Worm (Caenorhabditis elegans) whole organism, dauer: ENCODE results near the gene F49H12.7.

Source experiments
- unc-62 ChIP-seq: sonication (generic microtip); optimal IDR thresholded peaks from 2 replicates; lab custom pipeline; 2017; ENCODE audit warnings: missing biosample characterization, missing genetic modification reagents, missing genetic modification characterization

The F49H12.7 gene

ce11 chrX:2093169-2093568 lies 28.3 kb downstream of the F49H12.7 start, which contains the start of gene col-164:
Gene col-164 (plus strand): TSS chrX:2093469.
- TF ChIP-seq unc-62 = no peak

ce11 chrX:2094094-2094493 lies 29.3 kb downstream of the F49H12.7 start:
- no peak for TF ChIP-seq unc-62

- no peak for TF ChIP-seq unc-62
Observed at ce11 chrX:2096804-2097203, 32.0 kb downstream of the F49H12.7 start, which contains the start of gene T21D9.2. Gene T21D9.2 (minus strand): TSS chrX:2096904.

- TF ChIP-seq unc-62 = no peak
Observed at ce11 chrX:2099002-2099401, 34.2 kb downstream of the F49H12.7 start.

- no peak for TF ChIP-seq unc-62
Observed at ce11 chrX:2105310-2105709, 40.5 kb downstream of the F49H12.7 start, which contains the start of gene F53B1.3. Gene F53B1.3 (plus strand): TSS chrX:2105610.

ce11 chrX:2107414-2107813 lies 42.6 kb downstream of the F49H12.7 start:
- no peak for TF ChIP-seq unc-62

- no peak for TF ChIP-seq unc-62
Observed at ce11 chrX:2108182-2108581, 43.4 kb downstream of the F49H12.7 start.

- no peak for TF ChIP-seq unc-62
Observed at ce11 chrX:2108682-2109081, 43.9 kb downstream of the F49H12.7 start, which contains the start of gene F53B1.2. Gene F53B1.2 (plus strand): TSS chrX:2108982.

- no peak for TF ChIP-seq unc-62
Observed at ce11 chrX:2110603-2111327, 45.9 kb downstream of the F49H12.7 start.

ce11 chrX:2113004-2113403 lies 48.2 kb downstream of the F49H12.7 start, which contains the start of gene bus-5:
Gene bus-5 (minus strand): TSS chrX:2113104.
- TF ChIP-seq unc-62 = no peak

- no peak for TF ChIP-seq unc-62
Observed at ce11 chrX:2114171-2114570, 49.3 kb downstream of the F49H12.7 start.
